Worm (Caenorhabditis elegans): ENCODE data around the gene H03E18.1.

The H03E18.1 gene

ce11 chrX:8556614-8557196 is 49.0 kb downstream of the H03E18.1 start, which contains the start of gene utx-1:
TSS of gene utx-1 (plus strand) at chrX:8557146.
- TF ChIP-seq R02D3.7 (tag; optimal IDR thresholded peaks at IDR 0.05) = no peak
- peak; percentile 11 for TF ChIP-seq C34F6.9 (tag; optimal IDR thresholded peaks at IDR 0.05)
- peak; percentile 39 for TF ChIP-seq F13H6.1 (tag; optimal IDR thresholded peaks at IDR 0.05)
- no peak for TF ChIP-seq unc-62 (GFP tag; optimal IDR thresholded peaks at IDR 0.05)
- no peak for TF ChIP-seq ceh-16 (tag; optimal IDR thresholded peaks at IDR 0.05)
- peak; percentile 36 for TF ChIP-seq nhr-25 (tag; optimal IDR thresholded peaks at IDR 0.05)
- TF ChIP-seq peb-1 (tag; optimal IDR thresholded peaks at IDR 0.05) = no peak
- TF ChIP-seq unc-39 (tag; optimal IDR thresholded peaks at IDR 0.05) = no peak
- no peak for TF ChIP-seq nhr-23 (tag; optimal IDR thresholded peaks at IDR 0.05)
- TF ChIP-seq nhr-21 (tag; optimal IDR thresholded peaks at IDR 0.05) = no peak
- no peak for TF ChIP-seq nhr-10 (tag; optimal IDR thresholded peaks at IDR 0.05)
- TF ChIP-seq nhr-6 (tag; optimal IDR thresholded peaks at IDR 0.05) = no peak
- TF ChIP-seq nhr-77 (tag; optimal IDR thresholded peaks at IDR 0.05) = no peak
- TF ChIP-seq nhr-129 (tag; optimal IDR thresholded peaks at IDR 0.05) = peak; percentile 39
- TF ChIP-seq lin-39 (tag; optimal IDR thresholded peaks at IDR 0.05) = no peak
- TF ChIP-seq unc-55 (GFP tag; optimal IDR thresholded peaks at IDR 0.05) = peak; percentile 53
- peak in 1 of 2 experiments; percentile 17 for TF ChIP-seq lsy-2 (tag; optimal IDR thresholded peaks at IDR 0.05)
- TF ChIP-seq lin-13 (GFP tag; optimal IDR thresholded peaks at IDR 0.05) = no peak
- peak; percentile 34 for TF ChIP-seq sma-3 (GFP tag; optimal IDR thresholded peaks at IDR 0.05)
- no peak for TF ChIP-seq lin-11 (tag; optimal IDR thresholded peaks at IDR 0.05)
- TF ChIP-seq crh-2 (tag; optimal IDR thresholded peaks at IDR 0.05) = no peak
- no peak for TF ChIP-seq alr-1 (tag; optimal IDR thresholded peaks at IDR 0.05)

ce11 chrX:8562586-8562985 is 54.9 kb downstream of the H03E18.1 start:
- TF ChIP-seq ztf-1 (GFP tag; conservative IDR thresholded peaks at IDR 0.05) (no peak), ztf-11 (tag; optimal IDR thresholded peaks at IDR 0.05) (no peak), ama-1 (optimal IDR thresholded peaks at IDR 0.05) (no peak), sma-9 (GFP tag; optimal IDR thresholded peaks at IDR 0.05) (no peak), sma-9 (tag; optimal IDR thresholded peaks at IDR 0.05) (no peak), unc-55 (GFP tag; optimal IDR thresholded peaks at IDR 0.05) (no peak), nhr-237 (tag; optimal IDR thresholded peaks at IDR 0.05) (no peak), elt-1 (tag; optimal IDR thresholded peaks at IDR 0.05) (no peak), alr-1 (tag; optimal IDR thresholded peaks at IDR 0.05) (no peak), ceh-16 (tag; optimal IDR thresholded peaks at IDR 0.05) (no peak), egl-27 (tag; optimal IDR thresholded peaks at IDR 0.05) (no peak), nhr-21 (tag; optimal IDR thresholded peaks at IDR 0.05) (no peak), ztf-4 (tag; optimal IDR thresholded peaks at IDR 0.05) (no peak), snpc-4 (tag; optimal IDR thresholded peaks at IDR 0.05) (no peak), nhr-23 (tag; optimal IDR thresholded peaks at IDR 0.05) (no peak), zag-1 (tag; optimal IDR thresholded peaks at IDR 0.05) (no peak), crh-2 (tag; optimal IDR thresholded peaks at IDR 0.05) (no peak), peb-1 (tag; optimal IDR thresholded peaks at IDR 0.05) (no peak), ZK546.5 (tag; optimal IDR thresholded peaks at IDR 0.05) (no peak), dmd-4 (tag; optimal IDR thresholded peaks at IDR 0.05) (no peak)
